Worm (Caenorhabditis elegans) whole organism, young adult: ENCODE measurements around the gene C27D8.1.

Source experiments
- B0019.2 ChIP-seq: fragments of 200-800 bp; sonication (Bioruptor generic); conservative IDR thresholded peaks from 2 replicates; pipeline ENCODE4 v1.3.6; 2022; ENCODE audit warnings: missing genetic modification reagents, missing genetic modification characterization, missing compliant biosample characterization
- C06A6.2 ChIP-seq: fragments of 200-800 bp; sonication (Bioruptor generic); conservative IDR thresholded peaks from 2 replicates; pipeline ENCODE4 v1.3.6; 2022; ENCODE audit warnings: missing genetic modification characterization, missing compliant biosample characterization
- Y67H2A.10 ChIP-seq: fragments of 200-800 bp; sonication (Bioruptor generic); conservative IDR thresholded peaks from 2 replicates; pipeline ENCODE4 v1.3.6; 2022; ENCODE audit warnings: missing genetic modification reagents, missing genetic modification characterization, missing compliant biosample characterization
- Y95B8A.8 ChIP-seq: fragments of 200-800 bp; sonication (Bioruptor generic); IDR thresholded peaks from 2 replicates; pipeline ENCODE4 v1.3.6; 2022; ENCODE audit warnings: missing genetic modification reagents, missing genetic modification characterization, missing compliant biosample characterization
- him-1 ChIP-seq: sonication (generic microtip); optimal IDR thresholded peaks from 2 replicates; lab custom pipeline; 2016; ENCODE audit warnings: missing genotype, missing genetic modification reagents, missing genetic modification characterization, missing compliant biosample characterization
- madf-10 ChIP-seq: sonication (generic microtip); optimal IDR thresholded peaks from 2 replicates; lab custom pipeline; 2016; ENCODE audit warnings: mild to moderate bottlenecking, missing genetic modification characterization, missing compliant biosample characterization
- snpc-1.3 ChIP-seq: sonication (generic microtip); optimal IDR thresholded peaks from 2 replicates; lab custom pipeline; 2017; ENCODE audit warnings: missing genetic modification characterization, mild to moderate bottlenecking, missing compliant biosample characterization, antibody characterized with exemption, moderate library complexity, missing genotype, missing genetic modification reagents; ENCODE audit not compliant: insufficient read depth
- sptf-2 ChIP-seq: fragments of 200-800 bp; sonication (Bioruptor generic); optimal IDR thresholded peaks from 2 replicates; lab custom pipeline; 2018; ENCODE audit warnings: mild to moderate bottlenecking, missing genetic modification characterization, missing compliant biosample characterization
- tlf-1 ChIP-seq: fragments of 200-800 bp; sonication (Bioruptor generic); optimal IDR thresholded peaks from 2 replicates; lab custom pipeline; 2018; ENCODE audit warnings: mild to moderate bottlenecking, missing genetic modification characterization, missing compliant biosample characterization
- unc-62 ChIP-seq: fragments of 150-350 bp; optimal IDR thresholded peaks from 2 replicates; lab custom pipeline; 2014; ENCODE audit warnings: missing biosample characterization, missing genetic modification reagents, missing genetic modification characterization

DNA sequence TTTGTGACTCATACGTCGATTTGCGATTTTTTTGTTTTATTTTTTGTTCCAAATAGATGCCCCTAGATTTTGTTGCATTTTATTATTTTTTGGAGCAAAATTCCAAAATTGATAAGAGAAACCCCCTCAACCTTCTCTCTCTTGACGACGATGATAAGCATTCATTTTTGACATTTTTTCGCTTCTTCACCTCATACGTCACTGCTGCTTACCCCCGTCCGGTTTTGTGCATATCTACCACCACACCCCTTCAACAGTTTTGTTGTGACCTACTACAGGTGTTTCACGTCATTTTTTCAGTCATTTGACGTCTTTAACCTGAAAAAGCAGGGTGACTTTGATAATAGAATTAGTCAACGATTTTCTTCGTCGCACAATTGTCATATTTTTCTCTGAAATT, 18.8 kb upstream of the C27D8.1 start:
- TF ChIP-seq Y95B8A.8 (GFP tag; lab: Robert Waterston, UW) (no peak), sptf-2 (GFP tag; lab: Kevin White, UChicago) (no peak), Y67H2A.10 (GFP tag; lab: Robert Waterston, UW) (no peak), snpc-1.3 (tag; lab: Kevin White, UChicago) (no peak), him-1 (no peak), unc-62 (GFP tag; lab: Kevin White, UChicago) (no peak), madf-10 (tag; lab: Kevin White, UChicago) (no peak), C06A6.2 (GFP tag; lab: Robert Waterston, UW) (no peak), B0019.2 (GFP tag; lab: Robert Waterston, UW) (no peak), tlf-1 (no peak)
